Worm (Caenorhabditis elegans) whole organism, L2 larva: ENCODE results near the gene clec-153.

Experiments used
- C34F6.9 ChIP-seq: fragments of 150-350 bp; optimal IDR thresholded peaks from 2 replicates; lab custom pipeline; 2014; ENCODE audit warnings: missing biosample characterization, missing genetic modification characterization
- F13H6.1 ChIP-seq: sonication (generic microtip); optimal IDR thresholded peaks from 2 replicates; lab custom pipeline; 2016; ENCODE audit warnings: missing genetic modification characterization, missing compliant biosample characterization
- R02D3.7 ChIP-seq: fragments of 150-350 bp; optimal IDR thresholded peaks from 2 replicates; lab custom pipeline; 2014; ENCODE audit warnings: missing biosample characterization, missing genetic modification characterization
- ceh-82 ChIP-seq: fragments of 150-350 bp; optimal IDR thresholded peaks from 2 replicates; lab custom pipeline; 2014; ENCODE audit warnings: missing biosample characterization, missing genetic modification characterization
- dmd-4 ChIP-seq: sonication (generic microtip); optimal IDR thresholded peaks from 2 replicates; lab custom pipeline; 2017; ENCODE audit warnings: missing biosample characterization, missing genetic modification characterization
- egl-27 ChIP-seq: sonication (generic microtip); optimal IDR thresholded peaks from 3 replicates; lab custom pipeline; 2017; ENCODE audit warnings: missing biosample characterization, missing genetic modification reagents, missing genetic modification characterization
- elt-1 ChIP-seq: fragments of 150-350 bp; optimal IDR thresholded peaks from 2 replicates; lab custom pipeline; 2014; ENCODE audit warnings: missing biosample characterization, missing genetic modification characterization
- fos-1 ChIP-seq: fragments of 150-350 bp; optimal IDR thresholded peaks from 2 replicates; lab custom pipeline; 2014; ENCODE audit warnings: missing biosample characterization, missing genetic modification characterization
- gmeb-1 ChIP-seq: fragments of 150-350 bp; optimal IDR thresholded peaks from 2 replicates; lab custom pipeline; 2014; ENCODE audit warnings: missing biosample characterization, missing genetic modification characterization
- lin-11 ChIP-seq: fragments of 150-350 bp; sonication (generic microtip); optimal IDR thresholded peaks from 2 replicates; lab custom pipeline; 2014; ENCODE audit warnings: missing biosample characterization, missing genetic modification characterization, inconsistent platforms, mixed read lengths
- lin-13 ChIP-seq: fragments of 150-350 bp; optimal IDR thresholded peaks from 2 replicates; lab custom pipeline; 2014; ENCODE audit warnings: missing biosample characterization, missing genetic modification reagents, missing genetic modification characterization
- lin-39 ChIP-seq: fragments of 150-350 bp; optimal IDR thresholded peaks from 2 replicates; lab custom pipeline; 2014; ENCODE audit warnings: missing biosample characterization, missing genetic modification reagents, missing genetic modification characterization
- lsy-2 ChIP-seq, 2 experiments: fragments of 150-350 bp in 1 of 2; sonication (generic microtip) in 1 of 2; optimal IDR thresholded peaks; 2 replicates each; lab custom pipeline; 2014 to 2017; ENCODE audit warnings: missing biosample characterization in 2 of 2, missing genetic modification characterization in 2 of 2
- mab-5 ChIP-seq: fragments of 150-350 bp; optimal IDR thresholded peaks from 2 replicates; lab custom pipeline; 2014; ENCODE audit warnings: missing biosample characterization, missing genetic modification characterization
- nhr-11 ChIP-seq: fragments of 150-350 bp; optimal IDR thresholded peaks from 2 replicates; lab custom pipeline; 2014; ENCODE audit warnings: missing biosample characterization, missing genetic modification characterization
- nhr-129 ChIP-seq: fragments of 150-350 bp; optimal IDR thresholded peaks from 2 replicates; lab custom pipeline; 2014; ENCODE audit warnings: missing biosample characterization, missing genetic modification characterization
- nhr-23 ChIP-seq: fragments of 150-350 bp; optimal IDR thresholded peaks from 2 replicates; lab custom pipeline; 2014; ENCODE audit warnings: missing biosample characterization, missing genetic modification reagents, missing genetic modification characterization
- nhr-237 ChIP-seq: fragments of 150-350 bp; optimal IDR thresholded peaks from 2 replicates; lab custom pipeline; 2014; ENCODE audit warnings: missing biosample characterization, missing genetic modification characterization
- nhr-6 ChIP-seq: fragments of 150-350 bp; optimal IDR thresholded peaks from 2 replicates; lab custom pipeline; 2014; ENCODE audit warnings: missing biosample characterization, missing genetic modification characterization
- nhr-77 ChIP-seq: fragments of 150-350 bp; optimal IDR thresholded peaks from 2 replicates; lab custom pipeline; 2014; ENCODE audit warnings: missing biosample characterization, missing genetic modification characterization
- peb-1 ChIP-seq: fragments of 150-350 bp; optimal IDR thresholded peaks from 2 replicates; lab custom pipeline; 2014; ENCODE audit warnings: missing biosample characterization, missing genetic modification characterization
- sem-4 ChIP-seq: fragments of 150-350 bp; optimal IDR thresholded peaks from 2 replicates; lab custom pipeline; 2014; ENCODE audit warnings: missing biosample characterization, missing genetic modification reagents, missing genetic modification characterization
- skn-1 ChIP-seq: sonication (generic microtip); optimal IDR thresholded peaks from 2 replicates; lab custom pipeline; 2017; ENCODE audit warnings: missing biosample characterization, missing genetic modification characterization
- sma-3 ChIP-seq: sonication (generic microtip); optimal IDR thresholded peaks from 2 replicates; lab custom pipeline; 2016; ENCODE audit warnings: missing genetic modification reagents, missing genetic modification characterization, missing compliant biosample characterization
- sma-9 ChIP-seq, 2 experiments: fragments of 150-350 bp in 1 of 2; sonication (generic microtip) in 1 of 2; optimal IDR thresholded peaks; 2 replicates each; lab custom pipeline; 2014 to 2016; ENCODE audit warnings: missing genetic modification characterization in 2 of 2, mild to moderate bottlenecking in 1 of 2, missing biosample characterization in 1 of 2, missing compliant biosample characterization in 1 of 2, missing genetic modification reagents in 1 of 2, moderate library complexity in 1 of 2
- unc-62 ChIP-seq: fragments of 150-350 bp; optimal IDR thresholded peaks from 2 replicates; lab custom pipeline; 2014; ENCODE audit warnings: missing biosample characterization, missing genetic modification reagents, missing genetic modification characterization
- zag-1 ChIP-seq: fragments of 150-350 bp; optimal IDR thresholded peaks from 2 replicates; lab custom pipeline; 2014; ENCODE audit warnings: missing biosample characterization, missing genetic modification characterization
- ztf-1 ChIP-seq: fragments of 200-800 bp; sonication (Bioruptor generic); conservative IDR thresholded peaks from 2 replicates; pipeline ENCODE4 v1.3.6; 2022; ENCODE audit warnings: missing genetic modification characterization, missing compliant biosample characterization
- ztf-11 ChIP-seq: sonication (generic microtip); optimal IDR thresholded peaks from 2 replicates; lab custom pipeline; 2017; ENCODE audit warnings: missing biosample characterization, missing genetic modification characterization
- ztf-4 ChIP-seq: fragments of 150-350 bp; optimal IDR thresholded peaks from 2 replicates; lab custom pipeline; 2014; ENCODE audit warnings: missing biosample characterization, missing genetic modification characterization

The clec-153 gene

ce11 chrIII:4593098-4593697 lies 41.8 kb upstream of the clec-153 start, which contains the start of gene erh-2:
Gene erh-2, plus strand, starts transcription at chrIII:4593231.
- TF ChIP-seq skn-1 (tag; lab: Kevin White, UChicago) = no peak

- no peak for TF ChIP-seq C34F6.9
Measured at ce11 chrIII:4594324-4594723, 40.7 kb upstream of the clec-153 start, which contains the start of gene apc-11. Gene apc-11, minus strand, starts transcription at chrIII:4594424.

DNA sequence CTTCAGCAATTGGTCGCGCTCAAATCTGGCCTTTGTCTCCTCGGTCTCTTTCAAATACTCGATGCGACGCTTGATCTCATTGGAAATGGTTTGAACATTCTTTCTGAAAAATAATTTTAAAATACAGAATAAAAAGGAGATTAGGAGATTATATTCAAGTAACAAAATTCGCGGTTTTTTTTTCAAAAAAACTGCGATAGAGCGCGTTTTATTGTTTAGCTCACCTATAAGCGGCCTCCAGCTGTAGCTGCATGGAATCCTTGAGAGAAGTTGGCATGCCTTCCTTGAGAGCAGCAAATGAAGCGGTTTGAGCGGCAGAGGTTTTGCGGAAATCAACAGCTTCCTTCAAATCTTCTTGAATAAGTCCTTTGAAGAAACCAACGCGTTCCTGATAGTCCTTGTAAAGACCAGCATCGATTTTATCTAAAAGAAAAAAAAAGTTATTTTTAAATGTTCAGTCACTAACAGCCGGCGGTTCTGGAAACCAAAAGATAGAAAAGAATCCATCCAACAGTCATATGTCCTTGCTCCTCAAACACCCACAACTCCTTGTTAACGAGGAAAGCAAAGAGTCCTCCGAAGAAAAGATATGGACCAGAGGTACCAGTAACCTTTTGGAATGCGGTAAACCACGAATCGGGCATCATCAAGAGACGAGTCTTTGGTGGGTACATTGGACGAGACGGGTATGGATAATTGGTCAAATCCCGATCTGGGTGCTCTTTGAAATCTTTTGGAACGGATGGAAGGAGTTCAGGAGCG lies 40.1 kb upstream of the clec-153 start:
- no peak for TF ChIP-seq R02D3.7
- no peak for TF ChIP-seq gmeb-1 (tag; lab: Kevin White, UChicago)
- TF ChIP-seq lsy-2 (tag; optimal IDR thresholded peaks at IDR 0.05; lab: Kevin White, UChicago) = no peak

ce11 chrIII:4595771-4596227 lies 39.2 kb upstream of the clec-153 start, which contains the start of gene asb-1:
Gene asb-1, minus strand, starts transcription at chrIII:4595821.
- TF ChIP-seq ztf-11 (tag; lab: Kevin White, UChicago) (no peak), dmd-4 (tag; lab: Kevin White, UChicago) (no peak), nhr-11 (tag; lab: Kevin White, UChicago) (no peak), nhr-6 (tag; lab: Kevin White, UChicago) (no peak), zag-1 (tag; lab: Kevin White, UChicago) (no peak), nhr-237 (no peak), sma-3 (no peak), elt-1 (no peak), nhr-77 (tag; lab: Kevin White, UChicago) (no peak), lsy-2 (tag; optimal IDR thresholded peaks at IDR 0.05; lab: Kevin White, UChicago) (no peak), mab-5 (no peak), ztf-4 (tag; lab: Kevin White, UChicago) (no peak)
- TF ChIP-seq, all 48 proteins: peak for 0

DNA sequence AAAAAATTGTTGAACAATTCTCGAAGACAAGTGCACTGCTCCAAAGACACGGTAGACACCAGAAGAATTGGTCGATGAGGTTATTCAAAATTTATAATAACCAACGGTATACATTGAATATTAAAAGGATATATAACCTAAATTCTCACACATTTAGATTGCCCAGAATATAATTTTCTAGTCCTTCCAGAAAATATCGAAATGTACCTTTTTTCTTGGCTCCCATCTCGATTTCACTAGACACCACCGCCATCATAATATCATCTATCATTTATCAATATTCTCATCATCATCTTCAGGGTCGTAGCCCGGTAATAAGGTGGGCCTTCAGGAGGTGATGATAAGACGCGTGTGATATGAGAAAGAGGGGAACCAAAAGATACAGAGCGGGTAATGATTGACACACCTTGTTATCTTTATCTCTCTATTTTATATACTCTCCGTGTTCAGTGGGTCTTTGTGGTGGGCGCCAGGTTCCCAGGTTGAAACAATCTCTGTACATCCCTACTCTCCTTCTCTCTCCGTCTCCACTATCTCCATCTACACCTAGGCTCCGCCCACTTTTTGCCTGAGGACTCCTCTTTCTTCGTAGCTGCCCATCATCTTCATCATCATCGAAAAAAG lies 34.8 kb upstream of the clec-153 start, which contains the start of gene mab-21:
Gene mab-21 (plus strand): TSS at position 615 of the 624 bp plus-strand sequence.
- TF ChIP-seq zag-1 (tag; lab: Kevin White, UChicago) (no peak), lsy-2 (tag; optimal IDR thresholded peaks at IDR 0.05; lab: Kevin White, UChicago) (peak in 1 of 2 experiments; percentile 26), R02D3.7 (no peak), sem-4 (peak; percentile 34), nhr-129 (peak; percentile 26), fos-1 (tag; lab: Kevin White, UChicago) (peak; percentile 12), F13H6.1 (tag; lab: Kevin White, UChicago) (peak; percentile 61), sma-9 (GFP tag; optimal IDR thresholded peaks at IDR 0.05; lab: Kevin White, UChicago) (peak; percentile 35), sma-9 (tag; optimal IDR thresholded peaks at IDR 0.05; lab: Kevin White, UChicago) (no peak)
- TF ChIP-seq, all 48 proteins: peak for 6

ce11 chrIII:4601286-4601685 lies 33.8 kb upstream of the clec-153 start:
- TF ChIP-seq ceh-82 (tag; lab: Kevin White, UChicago) = no peak
- no peak for TF ChIP-seq ztf-1 (GFP tag; lab: Robert Waterston, UW)
- no peak for TF ChIP-seq unc-62 (GFP tag; lab: Kevin White, UChicago)
- TF ChIP-seq mab-5 = no peak
- TF ChIP-seq nhr-237 = no peak
- no peak for TF ChIP-seq zag-1 (tag; lab: Kevin White, UChicago)
- no peak for TF ChIP-seq nhr-11 (tag; lab: Kevin White, UChicago)
- no peak for TF ChIP-seq R02D3.7
- TF ChIP-seq lin-13 = no peak
- no peak for TF ChIP-seq lin-11 (tag; lab: Kevin White, UChicago)
- TF ChIP-seq skn-1 (tag; lab: Kevin White, UChicago) = no peak
- no peak for TF ChIP-seq nhr-23 (tag; lab: Kevin White, UChicago)
- TF ChIP-seq egl-27 (tag; lab: Kevin White, UChicago) = no peak
- TF ChIP-seq peb-1 (tag; lab: Kevin White, UChicago) = no peak
- no peak for TF ChIP-seq lin-39 (tag; lab: Kevin White, UChicago)
